Worm (Caenorhabditis elegans) whole organism, L2 larva: ENCODE results near the gene R03H10.7.
A peak's percentile ranks its signal among the peaks of the same experiment; 100 is the strongest.

ENCODE experiments used
- C34F6.9 ChIP-seq: fragments of 150-350 bp; optimal IDR thresholded peaks from 2 replicates; lab custom pipeline; 2014; ENCODE audit warnings: missing biosample characterization, missing genetic modification characterization
- F13H6.1 ChIP-seq: sonication (generic microtip); optimal IDR thresholded peaks from 2 replicates; lab custom pipeline; 2016; ENCODE audit warnings: missing genetic modification characterization, missing compliant biosample characterization
- R02D3.7 ChIP-seq: fragments of 150-350 bp; optimal IDR thresholded peaks from 2 replicates; lab custom pipeline; 2014; ENCODE audit warnings: missing biosample characterization, missing genetic modification characterization
- Y55F3AM.14 ChIP-seq: fragments of 200-800 bp; sonication (Bioruptor generic); optimal IDR thresholded peaks from 2 replicates; lab custom pipeline; 2018; ENCODE audit warnings: mild to moderate bottlenecking, missing genetic modification characterization, missing compliant biosample characterization
- ZK546.5 ChIP-seq: sonication (generic microtip); optimal IDR thresholded peaks from 2 replicates; lab custom pipeline; 2017; ENCODE audit warnings: missing biosample characterization, missing genetic modification characterization
- alr-1 ChIP-seq: fragments of 150-350 bp; optimal IDR thresholded peaks from 2 replicates; lab custom pipeline; 2014; ENCODE audit warnings: missing biosample characterization, missing genetic modification characterization
- aly-2 ChIP-seq: fragments of 150-350 bp; optimal IDR thresholded peaks from 2 replicates; lab custom pipeline; 2014; ENCODE audit warnings: missing biosample characterization, missing genetic modification characterization
- ama-1 ChIP-seq: fragments of 150-350 bp; optimal IDR thresholded peaks from 2 replicates; lab custom pipeline; 2018; ENCODE audit warnings: inconsistent platforms
- blmp-1 ChIP-seq: sonication (generic microtip); optimal IDR thresholded peaks from 2 replicates; lab custom pipeline; 2017; ENCODE audit warnings: missing genetic modification characterization, mild to moderate bottlenecking, missing compliant biosample characterization, antibody characterized with exemption, moderate library complexity; ENCODE audit not compliant: insufficient read depth
- ceh-16 ChIP-seq: fragments of 150-350 bp; optimal IDR thresholded peaks from 2 replicates; lab custom pipeline; 2014; ENCODE audit warnings: missing biosample characterization, missing genetic modification characterization
- ceh-82 ChIP-seq: fragments of 150-350 bp; optimal IDR thresholded peaks from 2 replicates; lab custom pipeline; 2014; ENCODE audit warnings: missing biosample characterization, missing genetic modification characterization
- crh-2 ChIP-seq: sonication (generic microtip); optimal IDR thresholded peaks from 2 replicates; lab custom pipeline; 2017; ENCODE audit warnings: missing biosample characterization, missing genetic modification characterization
- dmd-4 ChIP-seq: sonication (generic microtip); optimal IDR thresholded peaks from 2 replicates; lab custom pipeline; 2017; ENCODE audit warnings: missing biosample characterization, missing genetic modification characterization
- egl-27 ChIP-seq: sonication (generic microtip); optimal IDR thresholded peaks from 3 replicates; lab custom pipeline; 2017; ENCODE audit warnings: missing biosample characterization, missing genetic modification reagents, missing genetic modification characterization
- elt-1 ChIP-seq: fragments of 150-350 bp; optimal IDR thresholded peaks from 2 replicates; lab custom pipeline; 2014; ENCODE audit warnings: missing biosample characterization, missing genetic modification characterization
- elt-3 ChIP-seq: sonication (generic microtip); optimal IDR thresholded peaks from 2 replicates; lab custom pipeline; 2017; ENCODE audit warnings: missing biosample characterization, missing genetic modification characterization
- fos-1 ChIP-seq: fragments of 150-350 bp; optimal IDR thresholded peaks from 2 replicates; lab custom pipeline; 2014; ENCODE audit warnings: missing biosample characterization, missing genetic modification characterization
- gmeb-1 ChIP-seq: fragments of 150-350 bp; optimal IDR thresholded peaks from 2 replicates; lab custom pipeline; 2014; ENCODE audit warnings: missing biosample characterization, missing genetic modification characterization
- lin-11 ChIP-seq: fragments of 150-350 bp; sonication (generic microtip); optimal IDR thresholded peaks from 2 replicates; lab custom pipeline; 2014; ENCODE audit warnings: missing biosample characterization, missing genetic modification characterization, inconsistent platforms, mixed read lengths
- lin-13 ChIP-seq: fragments of 150-350 bp; optimal IDR thresholded peaks from 2 replicates; lab custom pipeline; 2014; ENCODE audit warnings: missing biosample characterization, missing genetic modification reagents, missing genetic modification characterization
- lin-39 ChIP-seq: fragments of 150-350 bp; optimal IDR thresholded peaks from 2 replicates; lab custom pipeline; 2014; ENCODE audit warnings: missing biosample characterization, missing genetic modification reagents, missing genetic modification characterization
- lsy-2 ChIP-seq, 2 experiments: fragments of 150-350 bp in 1 of 2; sonication (generic microtip) in 1 of 2; optimal IDR thresholded peaks; 2 replicates each; lab custom pipeline; 2014 to 2017; ENCODE audit warnings: missing biosample characterization in 2 of 2, missing genetic modification characterization in 2 of 2
- mab-5 ChIP-seq: fragments of 150-350 bp; optimal IDR thresholded peaks from 2 replicates; lab custom pipeline; 2014; ENCODE audit warnings: missing biosample characterization, missing genetic modification characterization
- mbf-1 ChIP-seq: sonication (generic microtip); optimal IDR thresholded peaks from 2 replicates; lab custom pipeline; 2017; ENCODE audit warnings: missing biosample characterization, missing genetic modification characterization
- mdl-1 ChIP-seq, 2 experiments: fragments of 150-350 bp in 1 of 2; sonication (generic microtip) in 1 of 2; optimal IDR thresholded peaks; 2 replicates each; lab custom pipeline; 2017; ENCODE audit warnings: missing biosample characterization in 2 of 2, missing genetic modification characterization in 2 of 2
- nhr-10 ChIP-seq: sonication (generic microtip); optimal IDR thresholded peaks from 2 replicates; lab custom pipeline; 2017; ENCODE audit warnings: missing biosample characterization, missing genetic modification characterization
- nhr-11 ChIP-seq: fragments of 150-350 bp; optimal IDR thresholded peaks from 2 replicates; lab custom pipeline; 2014; ENCODE audit warnings: missing biosample characterization, missing genetic modification characterization
- nhr-12 ChIP-seq: fragments of 150-350 bp; optimal IDR thresholded peaks from 2 replicates; lab custom pipeline; 2014; ENCODE audit warnings: missing biosample characterization, missing genetic modification characterization
- nhr-129 ChIP-seq: fragments of 150-350 bp; optimal IDR thresholded peaks from 2 replicates; lab custom pipeline; 2014; ENCODE audit warnings: missing biosample characterization, missing genetic modification characterization
- nhr-21 ChIP-seq: fragments of 150-350 bp; optimal IDR thresholded peaks from 2 replicates; lab custom pipeline; 2014; ENCODE audit warnings: missing biosample characterization, missing genetic modification characterization
- nhr-23 ChIP-seq: fragments of 150-350 bp; optimal IDR thresholded peaks from 2 replicates; lab custom pipeline; 2014; ENCODE audit warnings: missing biosample characterization, missing genetic modification reagents, missing genetic modification characterization
- nhr-237 ChIP-seq: fragments of 150-350 bp; optimal IDR thresholded peaks from 2 replicates; lab custom pipeline; 2014; ENCODE audit warnings: missing biosample characterization, missing genetic modification characterization
- nhr-25 ChIP-seq: fragments of 150-350 bp; sonication (generic microtip); optimal IDR thresholded peaks from 3 replicates; lab custom pipeline; 2014; ENCODE audit warnings: missing biosample characterization, missing genetic modification characterization
- nhr-6 ChIP-seq: fragments of 150-350 bp; optimal IDR thresholded peaks from 2 replicates; lab custom pipeline; 2014; ENCODE audit warnings: missing biosample characterization, missing genetic modification characterization
- nhr-77 ChIP-seq: fragments of 150-350 bp; optimal IDR thresholded peaks from 2 replicates; lab custom pipeline; 2014; ENCODE audit warnings: missing biosample characterization, missing genetic modification characterization
- peb-1 ChIP-seq: fragments of 150-350 bp; optimal IDR thresholded peaks from 2 replicates; lab custom pipeline; 2014; ENCODE audit warnings: missing biosample characterization, missing genetic modification characterization
- sem-4 ChIP-seq: fragments of 150-350 bp; optimal IDR thresholded peaks from 2 replicates; lab custom pipeline; 2014; ENCODE audit warnings: missing biosample characterization, missing genetic modification reagents, missing genetic modification characterization
- skn-1 ChIP-seq: sonication (generic microtip); optimal IDR thresholded peaks from 2 replicates; lab custom pipeline; 2017; ENCODE audit warnings: missing biosample characterization, missing genetic modification characterization
- sma-3 ChIP-seq: sonication (generic microtip); optimal IDR thresholded peaks from 2 replicates; lab custom pipeline; 2016; ENCODE audit warnings: missing genetic modification reagents, missing genetic modification characterization, missing compliant biosample characterization
- sma-9 ChIP-seq, 2 experiments: fragments of 150-350 bp in 1 of 2; sonication (generic microtip) in 1 of 2; optimal IDR thresholded peaks; 2 replicates each; lab custom pipeline; 2014 to 2016; ENCODE audit warnings: missing genetic modification characterization in 2 of 2, mild to moderate bottlenecking in 1 of 2, missing biosample characterization in 1 of 2, missing compliant biosample characterization in 1 of 2, missing genetic modification reagents in 1 of 2, moderate library complexity in 1 of 2
- snpc-4 ChIP-seq: fragments of 150-350 bp; optimal IDR thresholded peaks from 2 replicates; lab custom pipeline; 2014; ENCODE audit warnings: missing biosample characterization, missing genetic modification characterization
- unc-39 ChIP-seq: fragments of 150-350 bp; optimal IDR thresholded peaks from 2 replicates; lab custom pipeline; 2014; ENCODE audit warnings: missing biosample characterization, missing genetic modification characterization
- unc-55 ChIP-seq: fragments of 150-350 bp; sonication (generic microtip); optimal IDR thresholded peaks from 3 replicates; lab custom pipeline; 2014; ENCODE audit warnings: missing biosample characterization, missing genetic modification reagents, missing genetic modification characterization
- unc-62 ChIP-seq: fragments of 150-350 bp; optimal IDR thresholded peaks from 2 replicates; lab custom pipeline; 2014; ENCODE audit warnings: missing biosample characterization, missing genetic modification reagents, missing genetic modification characterization
- zag-1 ChIP-seq: fragments of 150-350 bp; optimal IDR thresholded peaks from 2 replicates; lab custom pipeline; 2014; ENCODE audit warnings: missing biosample characterization, missing genetic modification characterization
- ztf-1 ChIP-seq: fragments of 200-800 bp; sonication (Bioruptor generic); conservative IDR thresholded peaks from 2 replicates; pipeline ENCODE4 v1.3.6; 2022; ENCODE audit warnings: missing genetic modification characterization, missing compliant biosample characterization
- ztf-11 ChIP-seq: sonication (generic microtip); optimal IDR thresholded peaks from 2 replicates; lab custom pipeline; 2017; ENCODE audit warnings: missing biosample characterization, missing genetic modification characterization
- ztf-4 ChIP-seq: fragments of 150-350 bp; optimal IDR thresholded peaks from 2 replicates; lab custom pipeline; 2014; ENCODE audit warnings: missing biosample characterization, missing genetic modification characterization

The R03H10.7 gene

ce11 chrII:4151499-4152132 lies 27.1 kb downstream of the R03H10.7 start:
- TF ChIP-seq elt-1 (tag; lab: Kevin White, UChicago) = no peak
- TF ChIP-seq sma-3 (GFP tag; lab: Kevin White, UChicago) = peak; percentile 9
- no peak for TF ChIP-seq snpc-4 (tag; lab: Kevin White, UChicago)
- no peak for TF ChIP-seq Y55F3AM.14
- TF ChIP-seq nhr-77 = no peak
- TF ChIP-seq gmeb-1 (tag; lab: Kevin White, UChicago) = no peak
- no peak for TF ChIP-seq unc-39 (tag; lab: Kevin White, UChicago)
- no peak for TF ChIP-seq crh-2 (tag; lab: Kevin White, UChicago)
- no peak for TF ChIP-seq lin-11 (tag; lab: Kevin White, UChicago)
- TF ChIP-seq ztf-11 (tag; lab: Kevin White, UChicago) = no peak
- TF ChIP-seq nhr-10 (tag; lab: Kevin White, UChicago) = no peak
- no peak for TF ChIP-seq nhr-12 (tag; lab: Kevin White, UChicago)
- no peak for TF ChIP-seq mdl-1 (tag; optimal IDR thresholded peaks at IDR 0.05; lab: Kevin White, UChicago)
- no peak for TF ChIP-seq skn-1
- TF ChIP-seq F13H6.1 (tag; lab: Kevin White, UChicago) = no peak
- TF ChIP-seq nhr-237 (tag; lab: Kevin White, UChicago) = no peak
- no peak for TF ChIP-seq R02D3.7
- TF ChIP-seq lin-39 = no peak
- no peak for TF ChIP-seq elt-3 (tag; lab: Kevin White, UChicago)
- peak; percentile 87 for TF ChIP-seq nhr-25 (tag; lab: Kevin White, UChicago)
- TF ChIP-seq blmp-1 (tag; lab: Kevin White, UChicago) = peak; percentile 33
- no peak for TF ChIP-seq ceh-82
- TF ChIP-seq mab-5 (tag; lab: Kevin White, UChicago) = no peak
- no peak for TF ChIP-seq sem-4
- peak; percentile 31 for TF ChIP-seq fos-1
- no peak for TF ChIP-seq egl-27 (tag; lab: Kevin White, UChicago)
- no peak for TF ChIP-seq ztf-4 (tag; lab: Kevin White, UChicago)
- no peak for TF ChIP-seq zag-1
- TF ChIP-seq unc-62 (GFP tag; lab: Kevin White, UChicago) = no peak
- peak; percentile 17 for TF ChIP-seq nhr-21 (tag; lab: Kevin White, UChicago)
- peak; percentile 26 for TF ChIP-seq nhr-129
- no peak for TF ChIP-seq nhr-23 (tag; lab: Kevin White, UChicago)
- TF ChIP-seq peb-1 (tag; lab: Kevin White, UChicago) = no peak
- TF ChIP-seq ceh-16 (tag; lab: Kevin White, UChicago) = peak; percentile 39
- TF ChIP-seq alr-1 (tag; lab: Kevin White, UChicago) = no peak
- no peak for TF ChIP-seq ztf-1
- TF ChIP-seq aly-2 (tag; lab: Kevin White, UChicago) = no peak
- no peak for TF ChIP-seq lsy-2 (tag; optimal IDR thresholded peaks at IDR 0.05; lab: Kevin White, UChicago)
- no peak for TF ChIP-seq unc-55 (GFP tag; lab: Kevin White, UChicago)
- peak; percentile 16 for TF ChIP-seq C34F6.9
- TF ChIP-seq mbf-1 (tag; lab: Kevin White, UChicago) = no peak
- no peak for TF ChIP-seq lin-13 (GFP tag; lab: Kevin White, UChicago)
- no peak for TF ChIP-seq sma-9 (GFP tag; optimal IDR thresholded peaks at IDR 0.05; lab: Kevin White, UChicago)
- no peak for TF ChIP-seq sma-9 (tag; optimal IDR thresholded peaks at IDR 0.05; lab: Kevin White, UChicago)
- TF ChIP-seq ama-1 (lab: Kevin White, UChicago) = no peak
- TF ChIP-seq dmd-4 (tag; lab: Kevin White, UChicago) = no peak
- no peak for TF ChIP-seq nhr-6 (tag; lab: Kevin White, UChicago)
- TF ChIP-seq ZK546.5 = no peak
- no peak for TF ChIP-seq nhr-11 (tag; lab: Kevin White, UChicago)
- TF ChIP-seq, all 48 proteins: peak for 8
